Worm (Caenorhabditis elegans): ENCODE data around the gene C45B11.9.

Gene C45B11.9

ce11 chrV:11082475-11082874, 42.4 kb downstream of the C45B11.9 start (continued):
- TF ChIP-seq elt-3 (tag; optimal IDR thresholded peaks at IDR 0.05) (no peak), jun-1 (tag; optimal IDR thresholded peaks at IDR 0.05) (no peak), mdl-1 (tag; optimal IDR thresholded peaks at IDR 0.05) (peak in 1 of 2 experiments; percentile 22), irx-1 (tag; optimal IDR thresholded peaks at IDR 0.05) (peak; percentile 49), aly-2 (tag; optimal IDR thresholded peaks at IDR 0.05) (peak; percentile 96), ceh-88 (GFP tag; IDR thresholded peaks at IDR 0.05) (no peak), pag-3 (tag; optimal IDR thresholded peaks at IDR 0.05; ENCODE audit: borderline replicate concordance, insufficient read depth) (peak; percentile 40), fos-1 (tag; optimal IDR thresholded peaks at IDR 0.05) (peak; percentile 12), dsc-1 (tag; optimal IDR thresholded peaks at IDR 0.05) (peak; percentile 67), C04F5.9 (tag; optimal IDR thresholded peaks at IDR 0.05) (no peak), hlh-17 (GFP tag; optimal IDR thresholded peaks at IDR 0.05; ENCODE audit: borderline replicate concordance) (no peak), nhr-71 (tag; optimal IDR thresholded peaks at IDR 0.05) (peak; percentile 93), rnt-1 (tag; optimal IDR thresholded peaks at IDR 0.05) (peak; percentile 88), hpl-2 (GFP tag; optimal IDR thresholded peaks at IDR 0.05) (no peak), swsn-7 (tag; optimal IDR thresholded peaks at IDR 0.05) (peak; percentile 68), ama-1 (optimal IDR thresholded peaks at IDR 0.05) (peak; percentile 83), lsy-2 (tag; optimal IDR thresholded peaks at IDR 0.05) (peak; percentile 32 to 44), sup-37 (GFP tag; optimal IDR thresholded peaks at IDR 0.05) (peak; percentile 71), mef-2 (tag; optimal IDR thresholded peaks at IDR 0.05) (no peak), zag-1 (tag; optimal IDR thresholded peaks at IDR 0.05) (no peak), sptf-1 (tag; optimal IDR thresholded peaks at IDR 0.05) (no peak), unc-30 (tag; optimal IDR thresholded peaks at IDR 0.05) (no peak), nhr-19 (GFP tag; conservative IDR thresholded peaks at IDR 0.05) (peak; percentile 84), nhr-11 (tag; optimal IDR thresholded peaks at IDR 0.05) (peak; percentile 81), efl-1 (optimal IDR thresholded peaks at IDR 0.05) (peak; percentile 25 to 39), efl-1 (GFP tag; optimal IDR thresholded peaks at IDR 0.05 in 1 of 2) (peak in 1 of 2 experiments; percentile 81), skn-1 (tag; optimal IDR thresholded peaks at IDR 0.05) (no peak), mab-9 (GFP tag; IDR thresholded peaks at IDR 0.05) (no peak), nhr-90 (tag; optimal IDR thresholded peaks at IDR 0.05; ENCODE audit: poor library complexity) (peak; percentile 24), nhr-47 (tag; optimal IDR thresholded peaks at IDR 0.05) (peak; percentile 71), grh-1 (GFP tag; IDR thresholded peaks at IDR 0.05) (no peak), Y116A8C.19 (tag; optimal IDR thresholded peaks at IDR 0.05; ENCODE audit: borderline replicate concordance) (no peak), snpc-4 (tag; optimal IDR thresholded peaks at IDR 0.05) (no peak), snu-23 (GFP tag; optimal IDR thresholded peaks at IDR 0.05) (peak; percentile 76), efl-3 (GFP tag; optimal IDR thresholded peaks at IDR 0.05) (no peak), lin-35 (GFP tag; optimal IDR thresholded peaks at IDR 0.05) (no peak), nhr-28 (tag; optimal IDR thresholded peaks at IDR 0.05) (no peak)

- TF ChIP-seq mef-2 (tag; optimal IDR thresholded peaks at IDR 0.05): no peak
- TF ChIP-seq unc-98 (GFP tag; IDR thresholded peaks at IDR 0.05): no peak
- TF ChIP-seq unc-30 (tag; optimal IDR thresholded peaks at IDR 0.05): no peak
- no peak for TF ChIP-seq pax-3 (tag; optimal IDR thresholded peaks at IDR 0.05)
- TF ChIP-seq elt-3 (tag; optimal IDR thresholded peaks at IDR 0.05): no peak
- no peak for TF ChIP-seq isw-1 (GFP tag; IDR thresholded peaks at IDR 0.05)
- no peak for TF ChIP-seq aha-1 (tag; optimal IDR thresholded peaks at IDR 0.05)
- no peak for TF ChIP-seq lin-13 (GFP tag; optimal IDR thresholded peaks at IDR 0.05)
- TF ChIP-seq tlp-1 (tag; optimal IDR thresholded peaks at IDR 0.05): no peak
- TF ChIP-seq irx-1 (tag; optimal IDR thresholded peaks at IDR 0.05): no peak
- no peak for TF ChIP-seq alr-1 (tag; optimal IDR thresholded peaks at IDR 0.05; ENCODE audit: borderline replicate concordance)
- no peak for TF ChIP-seq tbx-2 (tag; optimal IDR thresholded peaks at IDR 0.05)
- TF ChIP-seq pag-3 (tag; optimal IDR thresholded peaks at IDR 0.05; ENCODE audit: borderline replicate concordance, insufficient read depth): no peak
- TF ChIP-seq mep-1 (tag; optimal IDR thresholded peaks at IDR 0.05): no peak
- no peak for TF ChIP-seq hlh-4 (tag; optimal IDR thresholded peaks at IDR 0.05)
- no peak for TF ChIP-seq mdl-1 (tag; optimal IDR thresholded peaks at IDR 0.05)
- TF ChIP-seq rnt-1 (tag; optimal IDR thresholded peaks at IDR 0.05): no peak
- TF ChIP-seq C04F5.9 (tag; optimal IDR thresholded peaks at IDR 0.05): no peak
Observed at ce11 chrV:11082964-11083363, 42.8 kb downstream of the C45B11.9 start.
